Fruit fly (Drosophila melanogaster) whole organism, embryonic: ENCODE measurements around the gene Sps2.
A peak's percentile ranks its signal among the peaks of the same experiment; 100 is the strongest.

Source experiments
- ATbp ChIP-seq: fragments of 200-800 bp; sonication (Bioruptor generic); optimal IDR thresholded peaks from 2 replicates; lab custom pipeline; 2017; ENCODE audit warnings: missing biosample characterization, mild to moderate bottlenecking, missing genetic modification characterization, missing genetic modification reagents
- Adf1 ChIP-seq: fragments of 200-800 bp; sonication (Bioruptor generic); IDR thresholded peaks from 2 replicates; pipeline ENCODE4 v1.3.6; 2022; ENCODE audit warnings: missing biosample characterization, missing genetic modification characterization
- B-H2 ChIP-seq: fragments of 200-800 bp; sonication (Bioruptor generic); optimal IDR thresholded peaks from 2 replicates; lab custom pipeline; 2018; ENCODE audit warnings: missing biosample characterization, mild to moderate bottlenecking, missing genetic modification characterization
- CG10147 ChIP-seq: fragments of 200-800 bp; sonication (Bioruptor generic); optimal IDR thresholded peaks from 2 replicates; lab custom pipeline; 2019; ENCODE audit warnings: missing biosample characterization, mild to moderate bottlenecking, missing genetic modification characterization, moderate library complexity
- CG11723 ChIP-seq: fragments of 200-800 bp; sonication (Bioruptor generic); optimal IDR thresholded peaks from 2 replicates; lab custom pipeline; 2017; ENCODE audit warnings: missing biosample characterization, mild to moderate bottlenecking, missing genetic modification characterization
- CG12071 ChIP-seq: fragments of 200-800 bp; sonication (Bioruptor generic); optimal IDR thresholded peaks from 3 replicates; lab custom pipeline; 2018; ENCODE audit warnings: missing biosample characterization, mild to moderate bottlenecking, missing genetic modification characterization
- CG12659 ChIP-seq: fragments of 200-800 bp; sonication (Bioruptor generic); optimal IDR thresholded peaks from 3 replicates; lab custom pipeline; 2017; ENCODE audit warnings: mild to moderate bottlenecking, missing biosample characterization, missing genetic modification reagents, missing genetic modification characterization
- CG12942 ChIP-seq: fragments of 200-800 bp; sonication (Bioruptor generic); optimal IDR thresholded peaks from 3 replicates; lab custom pipeline; 2016; ENCODE audit warnings: missing biosample characterization, missing genetic modification characterization
- CG13775 ChIP-seq: fragments of 200-800 bp; sonication (Bioruptor generic); optimal IDR thresholded peaks from 3 replicates; lab custom pipeline; 2017; ENCODE audit warnings: missing biosample characterization, mild to moderate bottlenecking, missing genetic modification characterization
- CG14710 ChIP-seq: fragments of 200-800 bp; sonication (Bioruptor generic); optimal IDR thresholded peaks from 3 replicates; lab custom pipeline; 2019; ENCODE audit warnings: missing biosample characterization, mild to moderate bottlenecking, missing genetic modification characterization, moderate library complexity
- CG14965 ChIP-seq: fragments of 200-800 bp; sonication (Bioruptor generic); optimal IDR thresholded peaks from 2 replicates; lab custom pipeline; 2016; ENCODE audit warnings: missing biosample characterization, missing genetic modification characterization, borderline replicate concordance
- CG15514 ChIP-seq: fragments of 200-800 bp; sonication (Bioruptor generic); optimal IDR thresholded peaks from 3 replicates; lab custom pipeline; 2017; ENCODE audit warnings: missing biosample characterization, missing genetic modification characterization, mild to moderate bottlenecking, moderate library complexity, missing genetic modification reagents
- CG1603 ChIP-seq: fragments of 200-800 bp; sonication (Bioruptor generic); optimal IDR thresholded peaks from 2 replicates; lab custom pipeline; 2019; ENCODE audit warnings: missing biosample characterization, mild to moderate bottlenecking, missing genetic modification characterization, moderate library complexity
- CG17186 ChIP-seq: fragments of 200-800 bp; sonication (Bioruptor generic); optimal IDR thresholded peaks from 3 replicates; lab custom pipeline; 2017; ENCODE audit warnings: missing biosample characterization, missing genetic modification reagents, missing genetic modification characterization
- CG17568 ChIP-seq: fragments of 200-800 bp; sonication (Bioruptor generic); optimal IDR thresholded peaks from 2 replicates; lab custom pipeline; 2018; ENCODE audit warnings: missing biosample characterization, mild to moderate bottlenecking, missing genetic modification characterization, moderate library complexity
- CG17802 ChIP-seq: fragments of 200-800 bp; sonication (Bioruptor generic); optimal IDR thresholded peaks from 2 replicates; lab custom pipeline; 2018; ENCODE audit warnings: missing biosample characterization, mild to moderate bottlenecking, missing genetic modification characterization, moderate library complexity
- CG2678 ChIP-seq: fragments of 200-800 bp; sonication (Bioruptor generic); optimal IDR thresholded peaks from 3 replicates; lab custom pipeline; 2019; ENCODE audit warnings: missing biosample characterization, mild to moderate bottlenecking, missing genetic modification characterization, moderate library complexity
- CG31441 ChIP-seq: fragments of 200-800 bp; sonication (Bioruptor generic); IDR thresholded peaks from 2 replicates; pipeline ENCODE4 v1.3.6; 2022; ENCODE audit warnings: missing biosample characterization, missing genetic modification characterization
- CG33213 ChIP-seq: fragments of 200-800 bp; sonication (Bioruptor generic); optimal IDR thresholded peaks from 3 replicates; lab custom pipeline; 2016; ENCODE audit warnings: missing biosample characterization, missing genetic modification characterization
- CG34376 ChIP-seq: fragments of 200-800 bp; sonication (Bioruptor generic); optimal IDR thresholded peaks from 2 replicates; lab custom pipeline; 2018; ENCODE audit warnings: missing biosample characterization, mild to moderate bottlenecking, missing genetic modification characterization
- CG3847 ChIP-seq: fragments of 200-800 bp; sonication (Bioruptor generic); IDR thresholded peaks from 2 replicates; pipeline ENCODE4 v1.3.6; 2022; ENCODE audit warnings: missing biosample characterization, missing genetic modification characterization
- CG4730 ChIP-seq: fragments of 200-800 bp; sonication (Bioruptor generic); IDR thresholded peaks from 2 replicates; pipeline ENCODE4 v1.3.6; 2022; ENCODE audit warnings: missing biosample characterization, missing genetic modification characterization
- CG6175 ChIP-seq: fragments of 200-800 bp; sonication (Bioruptor generic); IDR thresholded peaks from 3 replicates; pipeline ENCODE4 v1.3.6; 2022; ENCODE audit warnings: missing biosample characterization, missing genetic modification characterization
- CG7928 ChIP-seq: fragments of 200-800 bp; sonication (Bioruptor generic); optimal IDR thresholded peaks from 2 replicates; lab custom pipeline; 2017; ENCODE audit warnings: missing biosample characterization, mild to moderate bottlenecking, missing genetic modification characterization
- CG7963 ChIP-seq: fragments of 200-800 bp; sonication (Bioruptor generic); IDR thresholded peaks from 3 replicates; pipeline ENCODE4 v1.3.6; 2022; ENCODE audit warnings: missing biosample characterization, missing genetic modification characterization; ENCODE audit not compliant: partially characterized antibody
- CG8089 ChIP-seq: fragments of 200-800 bp; sonication (Bioruptor generic); optimal IDR thresholded peaks from 3 replicates; lab custom pipeline; 2016; ENCODE audit warnings: missing biosample characterization, missing genetic modification characterization
- CG8388 ChIP-seq: fragments of 200-800 bp; sonication (Bioruptor generic); optimal IDR thresholded peaks from 2 replicates; lab custom pipeline; 2019; ENCODE audit warnings: missing biosample characterization, mild to moderate bottlenecking, missing genetic modification characterization, moderate library complexity
- CHES-1-like ChIP-seq: fragments of 200-800 bp; sonication (Bioruptor generic); optimal IDR thresholded peaks from 2 replicates; lab custom pipeline; 2016; ENCODE audit warnings: missing biosample characterization, missing genetic modification characterization
- Doc2 ChIP-seq: fragments of 200-800 bp; sonication (Bioruptor generic); IDR thresholded peaks from 2 replicates; pipeline ENCODE4 v1.3.6; 2022; ENCODE audit warnings: missing biosample characterization, missing genetic modification characterization
- Eip74EF ChIP-seq, 2 experiments: fragments of 200-800 bp in 1 of 2; fragments of >200 bp in 1 of 2; sonication (Bioruptor generic) in 1 of 2; optimal IDR thresholded peaks; 2 replicates each; lab custom pipeline; 2017 to 2019; ENCODE audit warnings: missing biosample characterization in 2 of 2, missing genetic modification characterization in 2 of 2, mild to moderate bottlenecking in 1 of 2, moderate library complexity in 1 of 2
- Elba2 ChIP-seq: fragments of 200-800 bp; sonication (Bioruptor generic); optimal IDR thresholded peaks from 3 replicates; lab custom pipeline; 2016; ENCODE audit warnings: missing biosample characterization, missing genetic modification characterization
- Gsc ChIP-seq: fragments of 200-800 bp; sonication (Bioruptor generic); IDR thresholded peaks from 2 replicates; pipeline ENCODE4 v1.3.6; 2022; ENCODE audit warnings: missing biosample characterization, missing genetic modification characterization
- HLH3B ChIP-seq: fragments of 200-800 bp; sonication (Bioruptor generic); IDR thresholded peaks from 2 replicates; pipeline ENCODE4 v1.3.6; 2022; ENCODE audit warnings: missing biosample characterization, missing genetic modification characterization
- Opbp ChIP-seq: fragments of 200-800 bp; sonication (Bioruptor generic); IDR thresholded peaks from 3 replicates; pipeline ENCODE4 v1.3.6; 2022; ENCODE audit warnings: missing biosample characterization, missing genetic modification characterization; ENCODE audit not compliant: partially characterized antibody
- Spps ChIP-seq: fragments of 200-800 bp; sonication (Bioruptor generic); optimal IDR thresholded peaks from 2 replicates; lab custom pipeline; 2018; ENCODE audit warnings: missing biosample characterization, mild to moderate bottlenecking, missing genetic modification characterization
- abd-A ChIP-seq: fragments of 200-800 bp; sonication (Bioruptor generic); optimal IDR thresholded peaks from 3 replicates; lab custom pipeline; 2019; ENCODE audit warnings: missing biosample characterization, mild to moderate bottlenecking, missing genetic modification characterization, moderate library complexity
- al ChIP-seq: fragments of 200-800 bp; sonication (Bioruptor generic); IDR thresholded peaks from 2 replicates; pipeline ENCODE4 v1.3.6; 2022; ENCODE audit warnings: missing biosample characterization, missing genetic modification characterization
- ara ChIP-seq: fragments of 200-800 bp; sonication (Bioruptor generic); IDR thresholded peaks from 2 replicates; pipeline ENCODE4 v1.3.6; 2022; ENCODE audit warnings: missing biosample characterization, missing genetic modification characterization
- br ChIP-seq: fragments of >200 bp; optimal IDR thresholded peaks from 2 replicates; lab custom pipeline; 2017
- crp ChIP-seq, 2 experiments: fragments of 200-800 bp; sonication (Bioruptor generic); optimal IDR thresholded peaks; 2 replicates in 1 of 2; 3 replicates in 1 of 2; lab custom pipeline; 2017; ENCODE audit warnings: missing biosample characterization in 2 of 2, missing genetic modification characterization in 2 of 2, mild to moderate bottlenecking in 1 of 2, moderate library complexity in 1 of 2
- grau ChIP-seq: fragments of 200-800 bp; optimal IDR thresholded peaks from 3 replicates; lab custom pipeline; 2019; ENCODE audit warnings: missing biosample characterization, mild to moderate bottlenecking, missing genetic modification characterization, moderate library complexity
- insv ChIP-seq, 2 experiments: fragments of 200-800 bp; sonication (Bioruptor generic); optimal IDR thresholded peaks; 3 replicates each; lab custom pipeline; 2016 to 2018; ENCODE audit warnings: missing biosample characterization in 2 of 2, missing genetic modification characterization in 2 of 2
- oc ChIP-seq: fragments of 200-800 bp; sonication (Bioruptor generic); optimal IDR thresholded peaks from 2 replicates; lab custom pipeline; 2018; ENCODE audit warnings: missing biosample characterization, mild to moderate bottlenecking, missing genetic modification characterization, moderate library complexity
- pros ChIP-seq: fragments of 200-800 bp; sonication (Bioruptor generic); optimal IDR thresholded peaks from 3 replicates; lab custom pipeline; 2019; ENCODE audit warnings: missing biosample characterization, mild to moderate bottlenecking, missing genetic modification characterization, moderate library complexity
- psq ChIP-seq: fragments of 200-800 bp; sonication (Bioruptor generic); optimal IDR thresholded peaks from 2 replicates; lab custom pipeline; 2017; ENCODE audit warnings: missing biosample characterization, missing genetic modification characterization
- shn ChIP-seq: fragments of 200-800 bp; sonication (Bioruptor generic); optimal IDR thresholded peaks from 3 replicates; lab custom pipeline; 2016; ENCODE audit warnings: missing biosample characterization, missing genetic modification characterization
- so ChIP-seq: fragments of 200-800 bp; sonication (Bioruptor generic); IDR thresholded peaks from 3 replicates; pipeline ENCODE4 v1.3.6; 2022; ENCODE audit warnings: missing biosample characterization, missing genetic modification characterization
- tna ChIP-seq: fragments of 200-800 bp; sonication (Bioruptor generic); IDR thresholded peaks from 2 replicates; pipeline ENCODE4 v1.3.6; 2022; ENCODE audit warnings: missing biosample characterization, missing genetic modification characterization; ENCODE audit not compliant: partially characterized antibody
- trh ChIP-seq: fragments of 200-800 bp; sonication (Bioruptor generic); optimal IDR thresholded peaks from 2 replicates; lab custom pipeline; 2016; ENCODE audit warnings: missing biosample characterization, missing genetic modification characterization
- vfl ChIP-seq: fragments of 200-800 bp; sonication (Bioruptor generic); optimal IDR thresholded peaks from 2 replicates; lab custom pipeline; 2016; ENCODE audit warnings: missing biosample characterization, missing genetic modification characterization
- z ChIP-seq: fragments of 200-800 bp; sonication (Bioruptor generic); IDR thresholded peaks from 3 replicates; pipeline ENCODE4 v1.3.6; 2022; ENCODE audit warnings: missing biosample characterization, missing genetic modification characterization

Gene Sps2

DNA sequence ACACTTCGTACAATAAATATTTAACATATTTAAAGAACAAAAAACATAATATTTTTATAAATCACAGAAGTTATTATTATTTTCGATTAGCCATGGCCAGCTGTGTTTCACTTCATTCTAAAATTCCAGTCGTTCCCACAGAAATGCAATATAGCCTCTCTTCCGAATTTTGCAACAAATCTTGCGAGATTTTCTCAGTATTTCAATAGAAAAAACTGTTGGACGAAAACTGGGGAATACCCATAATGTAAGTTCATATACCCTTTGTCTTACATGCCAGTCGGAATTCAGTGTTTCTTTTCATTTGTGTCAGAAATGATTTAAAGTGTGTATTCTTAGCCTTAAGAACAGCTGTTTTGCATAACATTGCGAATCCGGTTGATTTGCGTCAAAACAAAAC, 14.1 kb downstream of the Sps2 start, which contains the start of the genes CtsL4 and ClpP (continued):
- TF ChIP-seq CG12659 (GFP tag; lab: Kevin White, UChicago) (peak; percentile 76), Gsc (GFP tag; lab: Robert Waterston, UW) (no peak), CHES-1-like (GFP tag; lab: Kevin White, UChicago) (peak; percentile 46), Spps (tag; lab: Kevin White, UChicago) (no peak), br (no peak), CG1603 (tag; lab: Kevin White, UChicago) (peak; percentile 100), B-H2 (GFP tag; lab: Kevin White, UChicago) (peak; percentile 55), Elba2 (GFP tag; lab: Kevin White, UChicago) (peak; percentile 59), CG17568 (no peak), al (GFP tag; lab: Robert Waterston, UW) (no peak), z (GFP tag; lab: Robert Waterston, UW) (no peak), psq (GFP tag; lab: Kevin White, UChicago) (no peak), crp (GFP tag; optimal IDR thresholded peaks at IDR 0.05; lab: Kevin White, UChicago) (peak; percentile 29 to 92), ATbp (GFP tag; lab: Kevin White, UChicago) (no peak), CG11723 (GFP tag; lab: Kevin White, UChicago) (peak; percentile 99), CG34376 (peak; percentile 3), tna (GFP tag; lab: Robert Waterston, UW) (no peak), CG14965 (GFP tag; lab: Kevin White, UChicago) (no peak), CG12942 (GFP tag; lab: Kevin White, UChicago) (peak; percentile 1), CG6175 (GFP tag; lab: Robert Waterston, UW) (no peak), CG13775 (GFP tag; lab: Kevin White, UChicago) (peak; percentile 37), CG7963 (no peak), grau (tag; lab: Kevin White, UChicago) (peak; percentile 60), Opbp (GFP tag; lab: Robert Waterston, UW) (no peak), Adf1 (GFP tag; lab: Robert Waterston, UW) (no peak), CG17186 (no peak), CG12071 (no peak), CG31441 (GFP tag; lab: Robert Waterston, UW) (no peak), pros (GFP tag; lab: Kevin White, UChicago) (peak; percentile 86), CG17802 (tag; lab: Kevin White, UChicago) (peak; percentile 94), insv (GFP tag; optimal IDR thresholded peaks at IDR 0.05; lab: Kevin White, UChicago) (peak in 1 of 2 experiments; percentile 9), CG15514 (GFP tag; lab: Kevin White, UChicago) (peak; percentile 53), so (GFP tag; lab: Robert Waterston, UW) (no peak), vfl (peak; percentile 43), HLH3B (no peak), Doc2 (no peak), oc (tag; lab: Kevin White, UChicago) (no peak), shn (GFP tag; lab: Kevin White, UChicago) (peak; percentile 35), CG3847 (peak; percentile 36; the same call in 1 of the 2 replicates), CG14710 (peak; percentile 67), CG33213 (GFP tag; lab: Kevin White, UChicago) (peak; percentile 15), CG8089 (GFP tag; lab: Kevin White, UChicago) (peak; percentile 17), CG4730 (no peak), CG7928 (no peak), ara (GFP tag; lab: Robert Waterston, UW) (no peak), abd-A (tag; lab: Kevin White, UChicago) (no peak), CG8388 (GFP tag; lab: Kevin White, UChicago) (peak; percentile 68), CG2678 (no peak), CG10147 (no peak), Eip74EF (GFP tag; optimal IDR thresholded peaks at IDR 0.05; lab: Kevin White, UChicago) (no peak), trh (GFP tag; lab: Kevin White, UChicago) (no peak)
